Worm (Caenorhabditis elegans) whole organism, L3 larva: ENCODE data around the gene C04B4.2.

ENCODE experiments used
- R02D3.7 ChIP-seq: fragments of 150-350 bp; optimal IDR thresholded peaks from 2 replicates; lab custom pipeline; 2014; ENCODE audit warnings: missing biosample characterization, missing genetic modification characterization
- fkh-2 ChIP-seq: fragments of 150-350 bp; optimal IDR thresholded peaks from 2 replicates; lab custom pipeline; 2014; ENCODE audit warnings: missing biosample characterization, missing genetic modification reagents, missing genetic modification characterization
- lin-15B ChIP-seq: fragments of 150-350 bp; optimal IDR thresholded peaks from 2 replicates; lab custom pipeline; 2014; ENCODE audit warnings: missing biosample characterization, missing genetic modification characterization
- mdl-1 ChIP-seq: fragments of 150-350 bp; optimal IDR thresholded peaks from 2 replicates; lab custom pipeline; 2014; ENCODE audit warnings: missing biosample characterization, missing genetic modification characterization
- mml-1 ChIP-seq: fragments of 150-350 bp; sonication (generic microtip); optimal IDR thresholded peaks from 3 replicates; lab custom pipeline; 2014; ENCODE audit warnings: missing biosample characterization, missing genetic modification characterization
- nhr-12 ChIP-seq: fragments of 150-350 bp; optimal IDR thresholded peaks from 2 replicates; lab custom pipeline; 2014; ENCODE audit warnings: missing biosample characterization, missing genetic modification characterization
- nhr-43 ChIP-seq: sonication (generic microtip); optimal IDR thresholded peaks from 2 replicates; lab custom pipeline; 2016; ENCODE audit warnings: mild to moderate bottlenecking, missing genetic modification characterization, missing compliant biosample characterization; ENCODE audit not compliant: poor library complexity, severe bottlenecking
- nhr-76 ChIP-seq: fragments of 150-350 bp; sonication (generic microtip); optimal IDR thresholded peaks from 5 replicates; lab custom pipeline; 2014; ENCODE audit warnings: missing biosample characterization, missing genetic modification characterization
- pha-4 ChIP-seq: fragments of 150-350 bp; optimal IDR thresholded peaks from 2 replicates; lab custom pipeline; 2014; ENCODE audit warnings: missing biosample characterization, missing genetic modification reagents, missing genetic modification characterization
- sea-2 ChIP-seq: fragments of 150-350 bp; sonication (generic microtip); optimal IDR thresholded peaks from 4 replicates; lab custom pipeline; 2014; ENCODE audit warnings: missing biosample characterization, missing genetic modification reagents, missing genetic modification characterization
- skn-1 ChIP-seq: fragments of 150-350 bp; optimal IDR thresholded peaks from 2 replicates; lab custom pipeline; 2014; ENCODE audit warnings: missing biosample characterization, missing genetic modification characterization
- unc-39 ChIP-seq: sonication (generic microtip); optimal IDR thresholded peaks from 4 replicates; lab custom pipeline; 2017; ENCODE audit warnings: missing biosample characterization, missing genetic modification characterization
- unc-62 ChIP-seq: fragments of 150-350 bp; sonication (generic microtip); optimal IDR thresholded peaks from 4 replicates; lab custom pipeline; 2014; ENCODE audit warnings: missing biosample characterization, missing genetic modification reagents, missing genetic modification characterization
- zag-1 ChIP-seq: fragments of 150-350 bp; optimal IDR thresholded peaks from 2 replicates; lab custom pipeline; 2014; ENCODE audit warnings: missing biosample characterization, missing genetic modification characterization

DNA sequence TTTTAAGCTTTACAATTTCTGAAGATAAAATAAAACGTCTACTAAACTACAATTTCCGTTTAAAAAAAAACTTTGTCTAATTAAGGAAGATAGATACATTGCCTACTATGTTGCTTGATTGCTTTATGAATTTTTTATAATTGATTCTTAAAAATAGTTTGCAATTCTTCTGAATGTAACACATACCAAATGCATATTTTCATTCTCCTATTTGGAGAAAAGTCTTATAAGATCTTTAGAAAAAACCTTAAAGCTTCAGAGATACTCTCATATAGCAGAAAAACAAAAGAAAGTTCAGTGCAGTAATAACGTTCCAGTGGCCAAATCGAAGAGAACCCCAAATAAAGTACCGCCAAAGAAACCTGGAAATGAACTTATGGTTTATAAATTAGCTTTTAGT lies 23.5 kb downstream of the C04B4.2 start, which contains the start of gene phf-32:
- TF ChIP-seq R02D3.7 (tag; lab: Kevin White, UChicago) (no peak), sea-2 (GFP tag; lab: Kevin White, UChicago) (no peak), zag-1 (tag; lab: Kevin White, UChicago) (no peak), lin-15B (tag; lab: Kevin White, UChicago) (no peak), nhr-12 (tag; lab: Kevin White, UChicago) (no peak), mml-1 (tag; lab: Kevin White, UChicago) (no peak), pha-4 (tag; lab: Kevin White, UChicago) (no peak), unc-39 (tag; lab: Kevin White, UChicago) (no peak), fkh-2 (no peak), skn-1 (tag; lab: Kevin White, UChicago) (no peak), unc-62 (no peak), mdl-1 (tag; lab: Kevin White, UChicago) (no peak), nhr-43 (tag; lab: Kevin White, UChicago) (no peak), nhr-76 (tag; lab: Kevin White, UChicago) (no peak)
